Worm (Caenorhabditis elegans): Measurements from ENCODE around the gene Y37D8A.3.

Gene Y37D8A.3

ce11 chrIII:12807726-12808125 lies 21.4 kb upstream of the Y37D8A.3 start, which contains the start of gene BE10.3:
Gene BE10.3 (plus strand): TSS chrIII:12808026.
- no peak for TF ChIP-seq Y116A8C.19 (tag; optimal IDR thresholded peaks at IDR 0.05; ENCODE audit: borderline replicate concordance)
- TF ChIP-seq xbp-1 (tag; optimal IDR thresholded peaks at IDR 0.05): no peak

- TF ChIP-seq blmp-1 (tag; optimal IDR thresholded peaks at IDR 0.05) (peak; percentile 20), efl-1 (optimal IDR thresholded peaks at IDR 0.05) (no peak), efl-1 (GFP tag; optimal IDR thresholded peaks at IDR 0.05 in 1 of 2) (peak in 1 of 2 experiments; percentile 81), ceh-63 (GFP tag; optimal IDR thresholded peaks at IDR 0.05) (no peak)
Observed at ce11 chrIII:12813193-12813592, 16.0 kb upstream of the Y37D8A.3 start, which contains the start of gene BE10.4. Gene BE10.4 (plus strand): TSS chrIII:12813493.

- TF ChIP-seq C16A3.4 (tag; optimal IDR thresholded peaks at IDR 0.05) (peak; percentile 0), nhr-85 (tag) (peak; percentile 54), dpl-1 (GFP tag; optimal IDR thresholded peaks at IDR 0.05) (peak; percentile 10 to 51 (median 47)), lin-15B (tag; optimal IDR thresholded peaks at IDR 0.05) (peak; percentile 2), dsc-1 (tag; optimal IDR thresholded peaks at IDR 0.05) (peak; percentile 47), tlp-1 (tag; optimal IDR thresholded peaks at IDR 0.05) (no peak), nhr-47 (tag; optimal IDR thresholded peaks at IDR 0.05) (peak; percentile 46), blmp-1 (tag; optimal IDR thresholded peaks at IDR 0.05) (peak; percentile 8), xbp-1 (tag; optimal IDR thresholded peaks at IDR 0.05) (no peak), rnt-1 (tag; optimal IDR thresholded peaks at IDR 0.05) (peak; percentile 11), tbx-2 (tag; optimal IDR thresholded peaks at IDR 0.05) (peak; percentile 0), irx-1 (tag; optimal IDR thresholded peaks at IDR 0.05) (peak; percentile 11), elt-2 (tag; optimal IDR thresholded peaks at IDR 0.05) (no peak), efl-1 (optimal IDR thresholded peaks at IDR 0.05) (peak; percentile 24 to 52), efl-1 (GFP tag; optimal IDR thresholded peaks at IDR 0.05 in 1 of 2) (peak; percentile 38 to 91), ceh-82 (tag; optimal IDR thresholded peaks at IDR 0.05) (peak in 1 of 3 experiments; percentile 30), mab-9 (GFP tag; IDR thresholded peaks at IDR 0.05) (no peak), aha-1 (tag; optimal IDR thresholded peaks at IDR 0.05) (no peak), nhr-77 (tag; optimal IDR thresholded peaks at IDR 0.05) (no peak), swsn-7 (tag; optimal IDR thresholded peaks at IDR 0.05) (peak; percentile 18), F16B12.6 (tag; optimal IDR thresholded peaks at IDR 0.05) (peak; percentile 15), lsy-2 (tag; optimal IDR thresholded peaks at IDR 0.05) (peak; percentile 40 to 63), pax-3 (tag; optimal IDR thresholded peaks at IDR 0.05) (no peak), lin-35 (GFP tag; optimal IDR thresholded peaks at IDR 0.05) (peak in 1 of 2 experiments; percentile 37), nhr-71 (tag; optimal IDR thresholded peaks at IDR 0.05) (peak; percentile 50)
Observed at ce11 chrIII:12818050-12818738, 11.0 kb upstream of the Y37D8A.3 start, which contains the start of gene arx-5. Gene arx-5 (minus strand): TSS chrIII:12818100.

ce11 chrIII:12819148-12819547 lies 10.0 kb upstream of the Y37D8A.3 start:
- TF ChIP-seq ceh-8 (GFP tag; optimal IDR thresholded peaks at IDR 0.05) (no peak), efl-1 (optimal IDR thresholded peaks at IDR 0.05) (no peak), efl-1 (GFP tag; optimal IDR thresholded peaks at IDR 0.05 in 1 of 2) (peak in 1 of 2 experiments; percentile 14)

ce11 chrIII:12819909-12820308 lies 9.3 kb upstream of the Y37D8A.3 start, which contains the start of the genes Y37D8A.2 and Y37D8A.25:
Gene Y37D8A.2 (plus strand): TSS chrIII:12820193.
Gene Y37D8A.25 (minus strand): TSS chrIII:12820253.
- TF ChIP-seq lin-15B (tag; optimal IDR thresholded peaks at IDR 0.05): no peak
- TF ChIP-seq tbx-2 (tag; optimal IDR thresholded peaks at IDR 0.05): no peak
- TF ChIP-seq nhr-71 (tag; optimal IDR thresholded peaks at IDR 0.05): peak; percentile 42
- TF ChIP-seq fos-1 (tag; optimal IDR thresholded peaks at IDR 0.05): no peak
- peak; percentile 25 for TF ChIP-seq unc-130 (tag; optimal IDR thresholded peaks at IDR 0.05)
- TF ChIP-seq dsc-1 (tag; optimal IDR thresholded peaks at IDR 0.05): no peak
- peak; percentile 22 for TF ChIP-seq nhr-19 (GFP tag; conservative IDR thresholded peaks at IDR 0.05)
- TF ChIP-seq zag-1 (tag; optimal IDR thresholded peaks at IDR 0.05): no peak
- TF ChIP-seq rnt-1 (tag; optimal IDR thresholded peaks at IDR 0.05): peak; percentile 59
- no peak for TF ChIP-seq lin-13 (GFP tag; optimal IDR thresholded peaks at IDR 0.05)
- TF ChIP-seq blmp-1 (tag; optimal IDR thresholded peaks at IDR 0.05): no peak
- TF ChIP-seq C16A3.4 (tag; optimal IDR thresholded peaks at IDR 0.05): no peak

Data from whole organism, L1 larva.